Fruit fly (Drosophila melanogaster) whole organism, embryonic: Measurements from ENCODE around the gene CG6066.
A peak's percentile ranks its signal among the peaks of the same experiment; 100 is the strongest.

Experiments used
- Adf1 ChIP-seq: fragments of 200-800 bp; sonication (Bioruptor generic); IDR thresholded peaks from 2 replicates; pipeline ENCODE4 v1.3.6; 2022; ENCODE audit warnings: missing biosample characterization, missing genetic modification characterization
- Blimp-1 ChIP-seq: fragments of 200-800 bp; sonication (Bioruptor generic); optimal IDR thresholded peaks from 3 replicates; lab custom pipeline; 2018; ENCODE audit warnings: missing biosample characterization, missing genetic modification characterization, mild to moderate bottlenecking, moderate library complexity, missing genetic modification reagents
- CG1024 ChIP-seq: fragments of 200-800 bp; sonication (Bioruptor generic); IDR thresholded peaks from 2 replicates; pipeline ENCODE4 v1.3.6; 2022; ENCODE audit warnings: missing biosample characterization, missing genetic modification characterization
- CG10274 ChIP-seq: fragments of 200-800 bp; sonication (Bioruptor generic); optimal IDR thresholded peaks from 3 replicates; lab custom pipeline; 2017; ENCODE audit warnings: missing biosample characterization, mild to moderate bottlenecking, missing genetic modification characterization
- CG11398 ChIP-seq: fragments of 200-800 bp; sonication (Bioruptor generic); optimal IDR thresholded peaks from 2 replicates; lab custom pipeline; 2016; ENCODE audit warnings: missing biosample characterization, missing genetic modification characterization
- CG11456 ChIP-seq: fragments of 200-800 bp; sonication (Bioruptor generic); IDR thresholded peaks from 3 replicates; pipeline ENCODE4 v1.3.6; 2022; ENCODE audit warnings: missing biosample characterization, missing genetic modification characterization
- CG12104 ChIP-seq: fragments of 200-800 bp; sonication (Bioruptor generic); optimal IDR thresholded peaks from 3 replicates; lab custom pipeline; 2016; ENCODE audit warnings: missing biosample characterization, missing genetic modification characterization
- CG12391 ChIP-seq: fragments of 200-800 bp; sonication (Bioruptor generic); optimal IDR thresholded peaks from 3 replicates; lab custom pipeline; 2018; ENCODE audit warnings: missing biosample characterization, mild to moderate bottlenecking, missing genetic modification characterization, moderate library complexity
- CG12942 ChIP-seq: fragments of 200-800 bp; sonication (Bioruptor generic); optimal IDR thresholded peaks from 3 replicates; lab custom pipeline; 2016; ENCODE audit warnings: missing biosample characterization, missing genetic modification characterization
- CG15514 ChIP-seq: fragments of 200-800 bp; sonication (Bioruptor generic); optimal IDR thresholded peaks from 3 replicates; lab custom pipeline; 2017; ENCODE audit warnings: missing biosample characterization, missing genetic modification characterization, mild to moderate bottlenecking, moderate library complexity, missing genetic modification reagents
- CG15696 ChIP-seq: fragments of 200-800 bp; sonication (Bioruptor generic); optimal IDR thresholded peaks from 2 replicates; lab custom pipeline; 2019; ENCODE audit warnings: missing biosample characterization, mild to moderate bottlenecking, missing genetic modification characterization, moderate library complexity
- CG17359 ChIP-seq: fragments of 200-800 bp; sonication (Bioruptor generic); optimal IDR thresholded peaks from 3 replicates; lab custom pipeline; 2018; ENCODE audit warnings: missing biosample characterization, mild to moderate bottlenecking, missing genetic modification characterization, moderate library complexity
- CG2116 ChIP-seq: fragments of 200-800 bp; sonication (Bioruptor generic); optimal IDR thresholded peaks from 3 replicates; lab custom pipeline; 2018; ENCODE audit warnings: missing biosample characterization, mild to moderate bottlenecking, missing genetic modification characterization
- CG2120 ChIP-seq: fragments of 200-800 bp; sonication (Bioruptor generic); optimal IDR thresholded peaks from 3 replicates; lab custom pipeline; 2016; ENCODE audit warnings: missing biosample characterization, missing genetic modification characterization
- CG2202 ChIP-seq: fragments of 200-800 bp; sonication (Bioruptor generic); optimal IDR thresholded peaks from 2 replicates; lab custom pipeline; 2018; ENCODE audit warnings: missing biosample characterization, mild to moderate bottlenecking, missing genetic modification characterization
- CG32772 ChIP-seq: fragments of 200-800 bp; sonication (Bioruptor generic); IDR thresholded peaks from 2 replicates; pipeline ENCODE4 v1.3.6; 2022; ENCODE audit warnings: missing biosample characterization, missing genetic modification characterization
- CG5180 ChIP-seq: fragments of 200-800 bp; sonication (Bioruptor generic); optimal IDR thresholded peaks from 3 replicates; lab custom pipeline; 2017; ENCODE audit warnings: missing biosample characterization, missing genetic modification characterization, mild to moderate bottlenecking, moderate library complexity, missing genetic modification reagents
- CG6683 ChIP-seq: fragments of 200-800 bp; sonication (Bioruptor generic); optimal IDR thresholded peaks from 2 replicates; lab custom pipeline; 2017; ENCODE audit warnings: missing biosample characterization, mild to moderate bottlenecking, missing genetic modification characterization, missing genetic modification reagents
- CG7987 ChIP-seq: fragments of 200-800 bp; sonication (Bioruptor generic); optimal IDR thresholded peaks from 2 replicates; lab custom pipeline; 2018; ENCODE audit warnings: missing biosample characterization, mild to moderate bottlenecking, missing genetic modification characterization, moderate library complexity
- CG9437 ChIP-seq: fragments of 200-800 bp; sonication (Bioruptor generic); optimal IDR thresholded peaks from 2 replicates; lab custom pipeline; 2018; ENCODE audit warnings: missing biosample characterization, mild to moderate bottlenecking, missing genetic modification characterization
- CG9797 ChIP-seq: fragments of 200-800 bp; sonication (Bioruptor generic); optimal IDR thresholded peaks from 3 replicates; lab custom pipeline; 2018; ENCODE audit warnings: missing biosample characterization, mild to moderate bottlenecking, missing genetic modification characterization
- CG9932 ChIP-seq: fragments of 200-800 bp; sonication (Bioruptor generic); IDR thresholded peaks from 2 replicates; pipeline ENCODE4 v1.3.6; 2022; ENCODE audit warnings: missing biosample characterization, missing genetic modification characterization
- Dip3 ChIP-seq: fragments of 200-800 bp; sonication (Bioruptor generic); optimal IDR thresholded peaks from 3 replicates; lab custom pipeline; 2016; ENCODE audit warnings: missing biosample characterization, missing genetic modification characterization
- Gsc ChIP-seq: fragments of 200-800 bp; sonication (Bioruptor generic); IDR thresholded peaks from 2 replicates; pipeline ENCODE4 v1.3.6; 2022; ENCODE audit warnings: missing biosample characterization, missing genetic modification characterization
- Hand ChIP-seq: fragments of 200-800 bp; sonication (Bioruptor generic); optimal IDR thresholded peaks from 2 replicates; lab custom pipeline; 2017; ENCODE audit warnings: mild to moderate bottlenecking, missing biosample characterization, missing genetic modification reagents, missing genetic modification characterization
- Hmr ChIP-seq: fragments of 200-800 bp; sonication (Bioruptor generic); optimal IDR thresholded peaks from 3 replicates; lab custom pipeline; 2017; ENCODE audit warnings: mild to moderate bottlenecking, missing biosample characterization, missing genetic modification reagents, missing genetic modification characterization
- Hsf ChIP-seq: fragments of 200-800 bp; sonication (Bioruptor generic); optimal IDR thresholded peaks from 3 replicates; lab custom pipeline; 2016; ENCODE audit warnings: missing biosample characterization, missing genetic modification characterization
- NC2α ChIP-seq: fragments of 200-800 bp; sonication (Bioruptor generic); optimal IDR thresholded peaks from 2 replicates; lab custom pipeline; 2016; ENCODE audit warnings: missing biosample characterization, missing genetic modification characterization
- Oaz ChIP-seq: fragments of 200-800 bp; sonication (Bioruptor generic); IDR thresholded peaks from 2 replicates; pipeline ENCODE4 v1.3.6; 2022; ENCODE audit warnings: missing biosample characterization, missing genetic modification characterization
- PHDP ChIP-seq: fragments of 200-800 bp; sonication (Bioruptor generic); optimal IDR thresholded peaks from 3 replicates; lab custom pipeline; 2018; ENCODE audit warnings: missing biosample characterization, mild to moderate bottlenecking, missing genetic modification characterization, moderate library complexity
- Poxn ChIP-seq: fragments of 200-800 bp; sonication (Bioruptor generic); IDR thresholded peaks from 2 replicates; pipeline ENCODE4 v1.3.6; 2022; ENCODE audit warnings: missing biosample characterization, missing genetic modification characterization
- Xbp1 ChIP-seq: fragments of 200-800 bp; sonication (Bioruptor generic); optimal IDR thresholded peaks from 3 replicates; lab custom pipeline; 2016; ENCODE audit warnings: missing biosample characterization, mild to moderate bottlenecking, missing genetic modification characterization
- ac ChIP-seq: fragments of 200-800 bp; sonication (Bioruptor generic); optimal IDR thresholded peaks from 3 replicates; lab custom pipeline; 2017; ENCODE audit warnings: missing biosample characterization, mild to moderate bottlenecking, missing genetic modification characterization
- dan ChIP-seq: fragments of 200-800 bp; sonication (Bioruptor generic); IDR thresholded peaks from 2 replicates; pipeline ENCODE4 v1.3.6; 2022; ENCODE audit warnings: missing biosample characterization, missing genetic modification characterization
- dysf ChIP-seq: fragments of 200-800 bp; sonication (Bioruptor generic); IDR thresholded peaks from 3 replicates; pipeline ENCODE4 v1.3.6; 2022; ENCODE audit warnings: missing biosample characterization, missing genetic modification characterization
- ewg ChIP-seq: fragments of 200-800 bp; sonication (Bioruptor generic); optimal IDR thresholded peaks from 3 replicates; lab custom pipeline; 2017; ENCODE audit warnings: mild to moderate bottlenecking, missing biosample characterization, missing genetic modification reagents, missing genetic modification characterization
- exex ChIP-seq: fragments of 200-800 bp; sonication (Bioruptor generic); optimal IDR thresholded peaks from 4 replicates; lab custom pipeline; 2018; ENCODE audit warnings: missing biosample characterization, mild to moderate bottlenecking, missing genetic modification characterization, moderate library complexity
- gce ChIP-seq: fragments of 200-800 bp; sonication (Bioruptor generic); IDR thresholded peaks from 3 replicates; pipeline ENCODE4 v1.3.6; 2022; ENCODE audit warnings: missing biosample characterization, missing genetic modification characterization
- hth ChIP-seq: fragments of >200 bp; optimal IDR thresholded peaks from 2 replicates; lab custom pipeline; 2017; ENCODE audit warnings: inconsistent platforms
- kah ChIP-seq: fragments of 200-800 bp; sonication (Bioruptor generic); optimal IDR thresholded peaks from 2 replicates; lab custom pipeline; 2018; ENCODE audit warnings: missing biosample characterization, mild to moderate bottlenecking, missing genetic modification characterization
- maf-S ChIP-seq: fragments of 200-800 bp; sonication (Bioruptor generic); optimal IDR thresholded peaks from 2 replicates; lab custom pipeline; 2016; ENCODE audit warnings: missing biosample characterization, missing genetic modification characterization
- oc ChIP-seq: fragments of 200-800 bp; sonication (Bioruptor generic); optimal IDR thresholded peaks from 2 replicates; lab custom pipeline; 2018; ENCODE audit warnings: missing biosample characterization, mild to moderate bottlenecking, missing genetic modification characterization, moderate library complexity
- odd ChIP-seq: fragments of 200-800 bp; sonication (Bioruptor generic); optimal IDR thresholded peaks from 2 replicates; lab custom pipeline; 2017; ENCODE audit warnings: missing biosample characterization, mild to moderate bottlenecking, missing genetic modification characterization
- pan ChIP-seq, 4 experiments: fragments of >200 bp in 3 of 4; fragments of 200-800 bp in 1 of 4; sonication (Bioruptor generic) in 1 of 4; optimal IDR thresholded peaks in 3 of 4; IDR thresholded peaks in 1 of 4; 2 replicates each; pipeline versions ENCODE4 v1.3.6 to Lab custom; 2017 to 2022; ENCODE audit warnings: missing biosample characterization in 2 of 4, missing genetic modification characterization in 2 of 4, mixed read lengths in 1 of 4
- shn ChIP-seq: fragments of 200-800 bp; sonication (Bioruptor generic); optimal IDR thresholded peaks from 3 replicates; lab custom pipeline; 2016; ENCODE audit warnings: missing biosample characterization, missing genetic modification characterization
- sna ChIP-seq: fragments of 200-800 bp; sonication (Bioruptor generic); IDR thresholded peaks from 2 replicates; pipeline ENCODE4 v1.3.6; 2022; ENCODE audit warnings: missing biosample characterization, missing genetic modification characterization; ENCODE audit not compliant: partially characterized antibody
- tio ChIP-seq: fragments of 200-800 bp; sonication (Bioruptor generic); optimal IDR thresholded peaks from 2 replicates; lab custom pipeline; 2017; ENCODE audit warnings: missing biosample characterization, missing genetic modification characterization, inconsistent platforms

CG6066 gene

dm6 chr3R:27135692-27136641, 19.5 kb upstream of the CG6066 start (continued):
- TF ChIP-seq CG15514 (peak; percentile 41), NC2α (peak; percentile 80), CG9437 (GFP tag; lab: Kevin White, UChicago) (no peak), CG12104 (GFP tag; lab: Kevin White, UChicago) (peak; percentile 41), hth (no peak), Dip3 (no peak), pan (optimal IDR thresholded peaks at IDR 0.05; lab: Kevin White, UChicago) (no peak), pan (GFP tag; optimal IDR thresholded peaks at IDR 0.05 in 1 of 2, IDR thresholded peaks at IDR 0.05 in 1 of 2) (peak in 1 of 2 experiments; percentile 58), CG9797 (GFP tag; lab: Kevin White, UChicago) (peak; percentile 1), CG15696 (tag; lab: Kevin White, UChicago) (peak; percentile 94), CG32772 (GFP tag; lab: Robert Waterston, UW) (0 out of 2 replicates have a peak, but pooled peaks have one; percentile 32), CG12391 (tag; lab: Kevin White, UChicago) (peak; percentile 48), CG5180 (peak; percentile 69), sna (GFP tag; lab: Robert Waterston, UW) (no peak), CG17359 (tag; lab: Kevin White, UChicago) (peak; percentile 74), Hand (GFP tag; lab: Kevin White, UChicago) (no peak), CG11398 (GFP tag; lab: Kevin White, UChicago) (peak; percentile 82), dan (GFP tag; lab: Robert Waterston, UW) (no peak), CG7987 (GFP tag; lab: Kevin White, UChicago) (peak; percentile 80), CG2120 (no peak), Blimp-1 (GFP tag; lab: Kevin White, UChicago) (peak; percentile 62), Oaz (GFP tag; lab: Robert Waterston, UW) (0 out of 2 replicates have a peak, but pooled peaks have one; percentile 28), CG6683 (GFP tag; lab: Kevin White, UChicago) (peak; percentile 42), maf-S (GFP tag; lab: Kevin White, UChicago) (peak; percentile 13), kah (peak; percentile 32), ewg (GFP tag; lab: Kevin White, UChicago) (peak; percentile 35), CG2202 (tag; lab: Kevin White, UChicago) (peak; percentile 87), Poxn (GFP tag; lab: Robert Waterston, UW) (no peak), Xbp1 (GFP tag; lab: Kevin White, UChicago) (peak; percentile 24), Hsf (GFP tag; lab: Kevin White, UChicago) (peak; percentile 60), PHDP (peak; percentile 66), Hmr (peak; percentile 47), ac (peak; percentile 91), CG1024 (GFP tag; lab: Robert Waterston, UW) (peak; percentile 61), dysf (peak; percentile 17; the same call in 1 of the 3 replicates), oc (peak; percentile 75), CG2116 (peak; percentile 55), CG9932 (GFP tag; lab: Robert Waterston, UW) (no peak), Adf1 (GFP tag; lab: Robert Waterston, UW) (no peak), CG12942 (GFP tag; lab: Kevin White, UChicago) (peak; percentile 56), tio (GFP tag; lab: Kevin White, UChicago) (peak; percentile 55), exex (tag; lab: Kevin White, UChicago) (peak; percentile 39), Gsc (GFP tag; lab: Robert Waterston, UW) (no peak), gce (no peak), CG10274 (GFP tag; lab: Kevin White, UChicago) (peak; percentile 33), CG11456 (GFP tag; lab: Robert Waterston, UW) (0 out of 3 replicates have a peak, but pooled peaks have one; percentile 12), odd (GFP tag; lab: Kevin White, UChicago) (peak; percentile 75), shn (GFP tag; lab: Kevin White, UChicago) (peak; percentile 56)
